Worm (Caenorhabditis elegans) whole organism, L1 larva: ENCODE measurements around the gene rnp-4.
A peak's percentile ranks its signal among the peaks of the same experiment; 100 is the strongest.

Experiments used
- F16B12.6 ChIP-seq: fragments of 150-350 bp; optimal IDR thresholded peaks from 2 replicates; lab custom pipeline; 2014; ENCODE audit warnings: missing biosample characterization, missing genetic modification characterization
- Y116A8C.19 ChIP-seq: sonication (generic microtip); optimal IDR thresholded peaks from 2 replicates; lab custom pipeline; 2016; ENCODE audit warnings: missing compliant biosample characterization, missing genetic modification characterization, borderline replicate concordance
- aha-1 ChIP-seq: fragments of 150-350 bp; optimal IDR thresholded peaks from 2 replicates; lab custom pipeline; 2014; ENCODE audit warnings: missing biosample characterization, missing genetic modification characterization
- alr-1 ChIP-seq: fragments of 200-800 bp; sonication (Bioruptor generic); optimal IDR thresholded peaks from 2 replicates; lab custom pipeline; 2018; ENCODE audit warnings: borderline replicate concordance, mild to moderate bottlenecking, missing genetic modification characterization, missing compliant biosample characterization
- blmp-1 ChIP-seq: fragments of 150-350 bp; optimal IDR thresholded peaks from 2 replicates; lab custom pipeline; 2014; ENCODE audit warnings: missing biosample characterization, missing genetic modification characterization
- ceh-88 ChIP-seq: fragments of 200-800 bp; sonication (Bioruptor generic); IDR thresholded peaks from 2 replicates; pipeline ENCODE4 v1.3.6; 2022; ENCODE audit warnings: missing genetic modification characterization, missing compliant biosample characterization
- dsc-1 ChIP-seq: sonication (generic microtip); optimal IDR thresholded peaks from 2 replicates; lab custom pipeline; 2016; ENCODE audit warnings: mild to moderate bottlenecking, missing genetic modification characterization, missing compliant biosample characterization
- efl-1 ChIP-seq, 4 experiments: fragments of 150-350 bp; optimal IDR thresholded peaks in 3 of 4; peaks in 1 of 4; 1 replicate in 1 of 4; 2 replicates in 3 of 4; lab custom pipeline; 2014; ENCODE audit warnings: missing biosample characterization in 2 of 4, missing genetic modification characterization in 2 of 4, missing genetic modification reagents in 2 of 4
- egl-13 ChIP-seq: sonication (generic microtip); optimal IDR thresholded peaks from 2 replicates; lab custom pipeline; 2016; ENCODE audit warnings: missing genotype, missing genetic modification reagents, missing genetic modification characterization, missing compliant biosample characterization
- egl-27 ChIP-seq, 2 experiments: fragments of 150-350 bp in 1 of 2; sonication (generic microtip); optimal IDR thresholded peaks; 3 replicates each; lab custom pipeline; 2017 to 2018; ENCODE audit warnings: missing biosample characterization in 2 of 2, missing genetic modification characterization in 2 of 2, missing genetic modification reagents in 2 of 2
- elt-3 ChIP-seq, 6 experiments: fragments of 150-350 bp in 1 of 6; sonication (generic microtip); optimal IDR thresholded peaks; 2 replicates each; lab custom pipeline; 2017 to 2018; ENCODE audit warnings: missing biosample characterization in 6 of 6, missing genetic modification characterization in 6 of 6, inconsistent platforms in 1 of 6
- ets-5 ChIP-seq: fragments of 200-800 bp; sonication (Bioruptor generic); IDR thresholded peaks from 2 replicates; pipeline ENCODE4 v1.3.6; 2022; ENCODE audit warnings: missing genetic modification characterization, missing compliant biosample characterization
- irx-1 ChIP-seq: sonication (generic microtip); optimal IDR thresholded peaks from 2 replicates; lab custom pipeline; 2016; ENCODE audit warnings: missing genetic modification characterization, missing compliant biosample characterization
- lin-13 ChIP-seq: fragments of 150-350 bp; optimal IDR thresholded peaks from 2 replicates; lab custom pipeline; 2014; ENCODE audit warnings: missing biosample characterization, missing genetic modification reagents, missing genetic modification characterization
- lin-14 ChIP-seq: fragments of 200-800 bp; sonication (Bioruptor generic); optimal IDR thresholded peaks from 2 replicates; lab custom pipeline; 2018; ENCODE audit warnings: mild to moderate bottlenecking, missing genetic modification characterization, moderate library complexity, missing compliant biosample characterization
- lin-15B ChIP-seq: fragments of 150-350 bp; sonication (generic microtip); optimal IDR thresholded peaks from 3 replicates; lab custom pipeline; 2014; ENCODE audit warnings: missing biosample characterization, missing genetic modification characterization
- lin-35 ChIP-seq, 2 experiments: fragments of 150-350 bp; optimal IDR thresholded peaks; 2 replicates each; lab custom pipeline; 2014; ENCODE audit warnings: missing biosample characterization in 2 of 2, missing genetic modification characterization in 2 of 2, missing genetic modification reagents in 2 of 2
- lir-3 ChIP-seq: sonication (generic microtip); optimal IDR thresholded peaks from 2 replicates; lab custom pipeline; 2016; ENCODE audit warnings: mild to moderate bottlenecking, missing genetic modification characterization, moderate library complexity, missing compliant biosample characterization; ENCODE audit not compliant: poor library complexity
- nhr-19 ChIP-seq: fragments of 200-800 bp; sonication (Bioruptor generic); conservative IDR thresholded peaks from 2 replicates; pipeline ENCODE4 v1.3.6; 2022; ENCODE audit warnings: missing genetic modification characterization, missing compliant biosample characterization
- nhr-76 ChIP-seq: sonication (generic microtip); optimal IDR thresholded peaks from 2 replicates; lab custom pipeline; 2017; ENCODE audit warnings: missing biosample characterization, missing genetic modification characterization
- nhr-84 ChIP-seq: sonication (generic microtip); optimal IDR thresholded peaks from 2 replicates; lab custom pipeline; 2017; ENCODE audit warnings: missing biosample characterization, missing genetic modification characterization
- nhr-85 ChIP-seq: sonication (generic microtip); peaks from one replicate; lab custom pipeline; 2016; ENCODE audit warnings: missing genetic modification characterization, inconsistent platforms, missing compliant biosample characterization
- pax-3 ChIP-seq: fragments of 200-800 bp; sonication (Bioruptor generic); optimal IDR thresholded peaks from 2 replicates; lab custom pipeline; 2018; ENCODE audit warnings: mild to moderate bottlenecking, missing genetic modification characterization, moderate library complexity, missing compliant biosample characterization
- pqm-1 ChIP-seq: sonication (generic microtip); optimal IDR thresholded peaks from 3 replicates; lab custom pipeline; 2017; ENCODE audit warnings: missing biosample characterization, missing genetic modification characterization
- skn-1 ChIP-seq: fragments of 150-350 bp; optimal IDR thresholded peaks from 2 replicates; lab custom pipeline; 2014; ENCODE audit warnings: missing biosample characterization, missing genetic modification characterization
- snu-23 ChIP-seq: sonication (generic microtip); optimal IDR thresholded peaks from 2 replicates; lab custom pipeline; 2016; ENCODE audit warnings: missing genetic modification characterization, missing compliant biosample characterization
- swsn-7 ChIP-seq: sonication (generic microtip); optimal IDR thresholded peaks from 2 replicates; lab custom pipeline; 2016; ENCODE audit warnings: missing genetic modification characterization, missing compliant biosample characterization
- unc-130 ChIP-seq: fragments of 150-350 bp; optimal IDR thresholded peaks from 2 replicates; lab custom pipeline; 2017; ENCODE audit warnings: missing biosample characterization, missing genetic modification characterization, inconsistent platforms
- unc-62 ChIP-seq: fragments of 150-350 bp; optimal IDR thresholded peaks from 2 replicates; lab custom pipeline; 2014; ENCODE audit warnings: missing biosample characterization, missing genetic modification reagents, missing genetic modification characterization
- unc-98 ChIP-seq: fragments of 200-800 bp; sonication (Bioruptor generic); IDR thresholded peaks from 2 replicates; pipeline ENCODE4 v1.3.6; 2022; ENCODE audit warnings: missing genetic modification characterization, missing compliant biosample characterization
- vab-15 ChIP-seq: sonication (generic microtip); optimal IDR thresholded peaks from 2 replicates; lab custom pipeline; 2017; ENCODE audit warnings: missing genotype, mild to moderate bottlenecking, missing genetic modification characterization, missing compliant biosample characterization
- ztf-11 ChIP-seq, 2 experiments: sonication (generic microtip); optimal IDR thresholded peaks; 2 replicates each; lab custom pipeline; 2016 to 2017; ENCODE audit warnings: missing genetic modification characterization in 2 of 2, missing biosample characterization in 1 of 2, missing compliant biosample characterization in 1 of 2

rnp-4 gene

ce11 chrIII:4381343-4381742 is 24.7 kb upstream of the rnp-4 start, which contains the start of gene pals-27:
pals-27 (plus strand) TSS chrIII:4381643.
- no peak for TF ChIP-seq lin-35 (GFP tag; optimal IDR thresholded peaks at IDR 0.05; lab: Kevin White, UChicago)
- TF ChIP-seq ztf-11 (tag; optimal IDR thresholded peaks at IDR 0.05; lab: Kevin White, UChicago), result no peak
- no peak for TF ChIP-seq nhr-84 (tag; lab: Kevin White, UChicago)
- TF ChIP-seq lin-14 (GFP tag; lab: Kevin White, UChicago), result no peak
- no peak for TF ChIP-seq Y116A8C.19
- TF ChIP-seq pax-3 (tag; lab: Kevin White, UChicago), result no peak
- TF ChIP-seq alr-1 (tag; lab: Kevin White, UChicago), result no peak
- TF ChIP-seq egl-13 (tag; lab: Kevin White, UChicago), result no peak
- TF ChIP-seq unc-62, result no peak
- no peak for TF ChIP-seq egl-27 (tag; optimal IDR thresholded peaks at IDR 0.05; lab: Kevin White, UChicago)
- no peak for TF ChIP-seq pqm-1 (tag; lab: Kevin White, UChicago)

ce11 chrIII:4382118-4382517 is 24.0 kb upstream of the rnp-4 start:
- TF ChIP-seq efl-1 (optimal IDR thresholded peaks at IDR 0.05; lab: Kevin White, UChicago), result no peak
- peak in 1 of 2 experiments; percentile 36 for TF ChIP-seq efl-1 (GFP tag; optimal IDR thresholded peaks at IDR 0.05 in 1 of 2; lab: Kevin White, UChicago)
- no peak for TF ChIP-seq ceh-88

ce11 chrIII:4384487-4384886 is 21.6 kb upstream of the rnp-4 start, which contains the start of gene pals-28:
pals-28 (plus strand) TSS chrIII:4384787.
- TF ChIP-seq skn-1 (tag; lab: Kevin White, UChicago), result no peak
- TF ChIP-seq lin-15B (tag; lab: Kevin White, UChicago), result no peak
- no peak for TF ChIP-seq lin-13 (GFP tag; lab: Kevin White, UChicago)
- no peak for TF ChIP-seq vab-15
- no peak for TF ChIP-seq alr-1 (tag; lab: Kevin White, UChicago)
- TF ChIP-seq aha-1 (tag; lab: Kevin White, UChicago), result no peak
- TF ChIP-seq dsc-1 (tag; lab: Kevin White, UChicago), result no peak
- no peak for TF ChIP-seq swsn-7 (tag; lab: Kevin White, UChicago)
- no peak for TF ChIP-seq blmp-1 (tag; lab: Kevin White, UChicago)
- TF ChIP-seq egl-27 (tag; optimal IDR thresholded peaks at IDR 0.05; lab: Kevin White, UChicago), result no peak
- no peak for TF ChIP-seq unc-98 (GFP tag; lab: Robert Waterston, UW)
- no peak for TF ChIP-seq ets-5 (GFP tag; lab: Robert Waterston, UW)
- TF ChIP-seq irx-1 (tag; lab: Kevin White, UChicago), result no peak
- TF ChIP-seq nhr-76 (tag; lab: Kevin White, UChicago), result no peak
- no peak for TF ChIP-seq nhr-19
- TF ChIP-seq Y116A8C.19, result no peak
- TF ChIP-seq unc-130 (tag; lab: Kevin White, UChicago), result no peak

- no peak for TF ChIP-seq lir-3 (tag; lab: Kevin White, UChicago)
- peak; percentile 61 for TF ChIP-seq blmp-1 (tag; lab: Kevin White, UChicago)
These were observed 15.7 kb upstream of the rnp-4 start for ce11 chrIII:4390421-4390820.

ce11 chrIII:4391319-4391718 is 14.8 kb upstream of the rnp-4 start:
- TF ChIP-seq snu-23 (GFP tag; lab: Kevin White, UChicago) (no peak), blmp-1 (tag; lab: Kevin White, UChicago) (peak; percentile 88)

- TF ChIP-seq nhr-85 (tag; lab: Kevin White, UChicago), result peak; percentile 49
- peak in 1 of 6 experiments; percentile 39 for TF ChIP-seq elt-3 (tag; optimal IDR thresholded peaks at IDR 0.05; lab: Kevin White, UChicago)
- TF ChIP-seq F16B12.6 (tag; lab: Kevin White, UChicago), result no peak
- TF ChIP-seq blmp-1 (tag; lab: Kevin White, UChicago), result peak; percentile 72
These were observed 14.1 kb upstream of the rnp-4 start for ce11 chrIII:4391938-4392337.
